Fruit fly (Drosophila melanogaster): Measurements from ENCODE around the gene Tdh.

Gene Tdh

DNA sequence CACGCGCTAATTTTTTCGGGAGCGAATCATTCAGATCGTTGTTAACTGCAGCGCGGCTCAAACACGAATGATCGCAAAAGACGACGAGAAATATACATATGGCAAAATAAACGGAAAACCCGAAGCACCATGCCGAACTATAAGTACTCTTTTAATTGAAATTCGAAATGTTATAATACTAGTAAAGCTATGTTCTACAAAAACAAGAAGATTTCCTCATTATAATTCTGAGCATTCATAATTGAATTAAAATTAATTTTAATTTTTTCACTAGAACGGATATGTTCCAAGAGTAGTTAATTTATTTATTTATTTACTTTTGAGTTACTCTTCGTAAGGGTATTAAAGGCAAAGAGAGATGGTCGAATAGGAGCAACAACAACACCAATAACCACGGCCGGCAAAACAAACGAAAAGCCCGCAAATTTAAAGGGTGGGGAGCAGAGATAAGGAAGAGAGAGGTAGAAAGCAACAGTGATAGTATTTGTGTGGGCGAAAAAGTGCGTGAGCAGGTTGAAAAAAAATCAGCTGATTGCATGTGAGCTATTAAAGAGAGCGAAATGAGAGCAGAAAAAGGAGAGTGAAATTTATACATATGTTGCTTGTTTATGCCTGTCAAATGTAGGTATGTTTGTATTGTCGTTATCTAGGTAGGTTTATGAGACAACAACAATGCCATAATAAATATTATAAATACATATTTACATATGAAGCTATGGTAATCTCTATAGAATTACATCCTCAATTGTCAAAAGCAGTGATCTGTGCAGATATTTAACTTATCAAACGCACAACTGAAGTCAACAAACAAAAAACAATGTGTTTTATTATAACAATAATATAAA, 26.9 kb downstream of the Tdh start (continued):
- TF ChIP-seq CG31441 (GFP tag; IDR thresholded peaks at IDR 0.05) (peak; percentile 67; the same call in 1 of the 2 replicates), CG4730 (GFP tag; IDR thresholded peaks at IDR 0.05) (peak; percentile 77; the same call in 1 of the 2 replicates), fru (optimal IDR thresholded peaks at IDR 0.05) (no peak), Dbx (GFP tag; IDR thresholded peaks at IDR 0.05) (peak; percentile 83), maf-S (GFP tag; optimal IDR thresholded peaks at IDR 0.05) (peak; percentile 30), lola (GFP tag; optimal IDR thresholded peaks at IDR 0.05) (peak in 1 of 3 experiments; percentile 20), grau (tag; optimal IDR thresholded peaks at IDR 0.05) (peak; percentile 83), Hr39 (optimal IDR thresholded peaks at IDR 0.05) (no peak), E2f1 (GFP tag; IDR thresholded peaks at IDR 0.05) (peak; percentile 80; the same call in 1 of the 2 replicates), CG8359 (GFP tag; optimal IDR thresholded peaks at IDR 0.05; ENCODE audit: borderline replicate concordance) (no peak), pzg (GFP tag; optimal IDR thresholded peaks at IDR 0.05) (no peak), GATAe (GFP tag; conservative IDR thresholded peaks at IDR 0.05) (0 out of 2 replicates have a peak, but pooled peaks have one; percentile 27), bab2 (GFP tag; optimal IDR thresholded peaks at IDR 0.05) (peak; percentile 55), Ravus (GFP tag; IDR thresholded peaks at IDR 0.05) (no peak), CG30403 (GFP tag; optimal IDR thresholded peaks at IDR 0.05) (peak; percentile 84), Bgb (GFP tag; IDR thresholded peaks at IDR 0.05; ENCODE audit: partially characterized antibody) (no peak), prd (optimal IDR thresholded peaks at IDR 0.05) (no peak), prd (GFP tag; IDR thresholded peaks at IDR 0.05) (peak; percentile 82), CG16815 (GFP tag; optimal IDR thresholded peaks at IDR 0.05) (peak; percentile 32), nmo (GFP tag; optimal IDR thresholded peaks at IDR 0.05) (peak; percentile 76), Tbp (GFP tag; optimal IDR thresholded peaks at IDR 0.05) (no peak), usp (GFP tag; optimal IDR thresholded peaks at IDR 0.05) (no peak), CG7928 (GFP tag; optimal IDR thresholded peaks at IDR 0.05) (peak; percentile 13), CG8478 (optimal IDR thresholded peaks at IDR 0.05) (no peak), CG10979 (tag; optimal IDR thresholded peaks at IDR 0.05) (peak; percentile 23), run (tag; optimal IDR thresholded peaks at IDR 0.05) (peak; percentile 57), CG30431 (GFP tag; optimal IDR thresholded peaks at IDR 0.05) (no peak), Mad (GFP tag; optimal IDR thresholded peaks at IDR 0.05) (no peak), vfl (GFP tag; optimal IDR thresholded peaks at IDR 0.05) (peak; percentile 41), CG17385 (GFP tag; optimal IDR thresholded peaks at IDR 0.05) (peak; percentile 75), HHEX (GFP tag; optimal IDR thresholded peaks at IDR 0.05) (peak; percentile 72), Myb (GFP tag; optimal IDR thresholded peaks at IDR 0.05) (peak; percentile 12), Dref (GFP tag; IDR thresholded peaks at IDR 0.05) (no peak), cad (GFP tag; optimal IDR thresholded peaks at IDR 0.05) (no peak), trh (GFP tag; optimal IDR thresholded peaks at IDR 0.05) (peak; percentile 25), CG6791 (GFP tag; IDR thresholded peaks at IDR 0.05; ENCODE audit: partially characterized antibody) (no peak), jigr1 (GFP tag; IDR thresholded peaks at IDR 0.05) (peak; percentile 53; the same call in 2 of the 3 replicates), CG1647 (GFP tag; optimal IDR thresholded peaks at IDR 0.05) (peak; percentile 28), vvl (GFP tag; IDR thresholded peaks at IDR 0.05) (peak; percentile 90), Lhr (GFP tag; optimal IDR thresholded peaks at IDR 0.05) (no peak), Nf-YC (tag; optimal IDR thresholded peaks at IDR 0.05) (peak; percentile 35), eyg (GFP tag; optimal IDR thresholded peaks at IDR 0.05) (peak; percentile 39), Ets65A (GFP tag) (peak; percentile 90), CG14441 (GFP tag; IDR thresholded peaks at IDR 0.05) (peak; percentile 78), aop (GFP tag; IDR thresholded peaks at IDR 0.05) (no peak), CG2889 (GFP tag; IDR thresholded peaks at IDR 0.05) (no peak), tgo (GFP tag; IDR thresholded peaks at IDR 0.05) (peak; percentile 86), CG3065 (GFP tag; optimal IDR thresholded peaks at IDR 0.05) (no peak), CG18619 (GFP tag; optimal IDR thresholded peaks at IDR 0.05) (peak; percentile 54), CG7556 (GFP tag; optimal IDR thresholded peaks at IDR 0.05) (peak; percentile 82), CG2120 (GFP tag; optimal IDR thresholded peaks at IDR 0.05) (peak; percentile 86)
